In genomic region chr3R:22664274-22664673, dm6 we compare ENCODE assay signal across 1 fruit fly cellular context.
A peak's percentile ranks its signal among the peaks of the same experiment; 100 is the strongest.
TF ChIP-seq lines count a peak whose summit lies in the region.

No protein-coding gene starts in this region.

TF ChIP-seq in whole organism, embryonic, 481 proteins besides CTCF, POLR2A, EP300 and RAD21 (continued from another document and continues in another):
- TF ChIP-seq CG15696 (tag; optimal IDR thresholded peaks at IDR 0.05; lab: Kevin White, UChicago) = no peak
- no peak for TF ChIP-seq schlank (tag; optimal IDR thresholded peaks at IDR 0.05; lab: Kevin White, UChicago)
- no peak for TF ChIP-seq BtbVII (GFP tag; optimal IDR thresholded peaks at IDR 0.05; lab: Kevin White, UChicago)
- peak; percentile 24 for TF ChIP-seq CG10209 (GFP tag; optimal IDR thresholded peaks at IDR 0.05; lab: Kevin White, UChicago)
- TF ChIP-seq crc (GFP tag; optimal IDR thresholded peaks at IDR 0.05; lab: Kevin White, UChicago) = no peak
- peak in 1 of 2 experiments; percentile 61 for TF ChIP-seq dpn (GFP tag; optimal IDR thresholded peaks at IDR 0.05; lab: Kevin White, UChicago)
- TF ChIP-seq Gsc (GFP tag; IDR thresholded peaks at IDR 0.05; lab: Robert Waterston, UW) = no peak
- TF ChIP-seq grn (GFP tag; optimal IDR thresholded peaks at IDR 0.05; lab: Kevin White, UChicago) = no peak
- peak; percentile 15 for TF ChIP-seq Atf3 (GFP tag; optimal IDR thresholded peaks at IDR 0.05; lab: Kevin White, UChicago)
- TF ChIP-seq fd64A (GFP tag; optimal IDR thresholded peaks at IDR 0.05; lab: Kevin White, UChicago) = no peak
- TF ChIP-seq Blimp-1 (GFP tag; optimal IDR thresholded peaks at IDR 0.05; lab: Kevin White, UChicago) = peak; percentile 63
- no peak for TF ChIP-seq CG7928 (GFP tag; optimal IDR thresholded peaks at IDR 0.05; lab: Kevin White, UChicago)
- TF ChIP-seq CG7987 (GFP tag; optimal IDR thresholded peaks at IDR 0.05; lab: Kevin White, UChicago) = no peak
- TF ChIP-seq H15 (GFP tag; IDR thresholded peaks at IDR 0.05; lab: Robert Waterston, UW) = 0 out of 3 replicates have a peak, but pooled peaks have one; percentile 38
- no peak for TF ChIP-seq C15 (GFP tag; IDR thresholded peaks at IDR 0.05; lab: Robert Waterston, UW)
- TF ChIP-seq D19B (GFP tag; optimal IDR thresholded peaks at IDR 0.05; lab: Kevin White, UChicago) = no peak
- TF ChIP-seq Neu2 (GFP tag; optimal IDR thresholded peaks at IDR 0.05; lab: Kevin White, UChicago; ENCODE audit: borderline replicate concordance) = no peak
- TF ChIP-seq gce (GFP tag; IDR thresholded peaks at IDR 0.05; lab: Robert Waterston, UW) = no peak
- TF ChIP-seq CG8089 (GFP tag; optimal IDR thresholded peaks at IDR 0.05; lab: Kevin White, UChicago) = peak; percentile 22
- peak; percentile 38 for TF ChIP-seq CG17385 (GFP tag; optimal IDR thresholded peaks at IDR 0.05; lab: Kevin White, UChicago)
- no peak for TF ChIP-seq B-H1 (GFP tag; IDR thresholded peaks at IDR 0.05; lab: Robert Waterston, UW)
- peak; percentile 36; the same call in 1 of the 2 replicates for TF ChIP-seq CG3847 (GFP tag; IDR thresholded peaks at IDR 0.05; lab: Robert Waterston, UW)
- no peak for TF ChIP-seq CG15479 (GFP tag; optimal IDR thresholded peaks at IDR 0.05; lab: Kevin White, UChicago)
- no peak for TF ChIP-seq CG11723 (GFP tag; optimal IDR thresholded peaks at IDR 0.05; lab: Kevin White, UChicago)
- no peak for TF ChIP-seq tup (GFP tag; optimal IDR thresholded peaks at IDR 0.05; lab: Kevin White, UChicago)
- TF ChIP-seq ind (GFP tag; optimal IDR thresholded peaks at IDR 0.05; lab: Kevin White, UChicago) = peak; percentile 51
- TF ChIP-seq sisA (GFP tag; IDR thresholded peaks at IDR 0.05; lab: Robert Waterston, UW) = peak; percentile 62
- peak; percentile 48; the same call in 1 of the 2 replicates for TF ChIP-seq esg (GFP tag; conservative IDR thresholded peaks at IDR 0.05; lab: Robert Waterston, UW)
- no peak for TF ChIP-seq CG9797 (GFP tag; optimal IDR thresholded peaks at IDR 0.05; lab: Kevin White, UChicago)
- no peak for TF ChIP-seq CG1647 (GFP tag; optimal IDR thresholded peaks at IDR 0.05; lab: Kevin White, UChicago)
- TF ChIP-seq CkIIα-i1 (GFP tag; IDR thresholded peaks at IDR 0.05; lab: Robert Waterston, UW) = no peak
- TF ChIP-seq Mad (GFP tag; optimal IDR thresholded peaks at IDR 0.05; lab: Kevin White, UChicago) = no peak
- TF ChIP-seq hbn (GFP tag; IDR thresholded peaks at IDR 0.05; lab: Robert Waterston, UW; ENCODE audit: partially characterized antibody) = no peak
- no peak for TF ChIP-seq exex (tag; optimal IDR thresholded peaks at IDR 0.05; lab: Kevin White, UChicago)
- TF ChIP-seq Rfx (GFP tag; IDR thresholded peaks at IDR 0.05; lab: Robert Waterston, UW) = no peak; the same call in 1 of the 2 replicates
- 0 out of 2 replicates have a peak, but pooled peaks have one; percentile 17 for TF ChIP-seq al (GFP tag; IDR thresholded peaks at IDR 0.05; lab: Robert Waterston, UW)
- TF ChIP-seq CG18599 (GFP tag; optimal IDR thresholded peaks at IDR 0.05; lab: Kevin White, UChicago) = peak; percentile 47
- TF ChIP-seq CG12155 (GFP tag; optimal IDR thresholded peaks at IDR 0.05; lab: Kevin White, UChicago) = no peak
- no peak for TF ChIP-seq Sox100B (GFP tag; optimal IDR thresholded peaks at IDR 0.05; lab: Kevin White, UChicago)
- TF ChIP-seq CG10959 (GFP tag; IDR thresholded peaks at IDR 0.05; lab: Robert Waterston, UW) = 0 out of 2 replicates have a peak, but pooled peaks have one; percentile 43
- TF ChIP-seq grau (tag; optimal IDR thresholded peaks at IDR 0.05; lab: Kevin White, UChicago) = peak; percentile 35
- no peak for TF ChIP-seq p53 (GFP tag; optimal IDR thresholded peaks at IDR 0.05; lab: Kevin White, UChicago)
- no peak for TF ChIP-seq CG6854 (GFP tag; optimal IDR thresholded peaks at IDR 0.05; lab: Kevin White, UChicago)
- TF ChIP-seq bbx (GFP tag; IDR thresholded peaks at IDR 0.05; lab: Robert Waterston, UW; ENCODE audit: partially characterized antibody) = no peak
- TF ChIP-seq chinmo (GFP tag; IDR thresholded peaks at IDR 0.05; lab: Robert Waterston, UW; ENCODE audit: partially characterized antibody) = no peak
- TF ChIP-seq Doc2 (GFP tag; IDR thresholded peaks at IDR 0.05; lab: Robert Waterston, UW) = no peak
- TF ChIP-seq lab (GFP tag; optimal IDR thresholded peaks at IDR 0.05; lab: Kevin White, UChicago) = peak; percentile 41
- TF ChIP-seq CG31388 (GFP tag; optimal IDR thresholded peaks at IDR 0.05; lab: Kevin White, UChicago) = no peak
- TF ChIP-seq crol (GFP tag; IDR thresholded peaks at IDR 0.05; lab: Robert Waterston, UW) = no peak
- 0 out of 2 replicates have a peak, but pooled peaks have one; percentile 20 for TF ChIP-seq stc (GFP tag; IDR thresholded peaks at IDR 0.05; lab: Robert Waterston, UW)
- TF ChIP-seq eyg (GFP tag; optimal IDR thresholded peaks at IDR 0.05; lab: Kevin White, UChicago) = no peak
- TF ChIP-seq Six4 (GFP tag; optimal IDR thresholded peaks at IDR 0.05; lab: Kevin White, UChicago) = peak; percentile 10
- TF ChIP-seq CG12942 (GFP tag; optimal IDR thresholded peaks at IDR 0.05; lab: Kevin White, UChicago) = peak; percentile 52
- peak; percentile 32 for TF ChIP-seq NC2β (GFP tag; optimal IDR thresholded peaks at IDR 0.05; lab: Kevin White, UChicago)
- no peak for TF ChIP-seq run (tag; optimal IDR thresholded peaks at IDR 0.05; lab: Kevin White, UChicago)
- TF ChIP-seq CG12299 (tag; optimal IDR thresholded peaks at IDR 0.05; lab: Kevin White, UChicago) = no peak
- TF ChIP-seq pros (GFP tag; optimal IDR thresholded peaks at IDR 0.05; lab: Kevin White, UChicago) = no peak
- peak; percentile 43 for TF ChIP-seq fd96Cb (tag; optimal IDR thresholded peaks at IDR 0.05; lab: Kevin White, UChicago)
- no peak for TF ChIP-seq CG6175 (GFP tag; IDR thresholded peaks at IDR 0.05; lab: Robert Waterston, UW)
- no peak for TF ChIP-seq CG42726 (GFP tag; IDR thresholded peaks at IDR 0.05; lab: Robert Waterston, UW; ENCODE audit: partially characterized antibody)
- TF ChIP-seq Dp (GFP tag; optimal IDR thresholded peaks at IDR 0.05; lab: Kevin White, UChicago) = no peak
- TF ChIP-seq Elba2 (GFP tag; optimal IDR thresholded peaks at IDR 0.05; lab: Kevin White, UChicago) = no peak
- no peak for TF ChIP-seq bigmax (GFP tag; optimal IDR thresholded peaks at IDR 0.05; lab: Kevin White, UChicago)
- TF ChIP-seq CG1233 (GFP tag; optimal IDR thresholded peaks at IDR 0.05; lab: Kevin White, UChicago) = no peak
- TF ChIP-seq CG3995 (GFP tag; optimal IDR thresholded peaks at IDR 0.05; lab: Kevin White, UChicago) = no peak
- TF ChIP-seq CG5245 (GFP tag; optimal IDR thresholded peaks at IDR 0.05; lab: Kevin White, UChicago) = peak; percentile 51
- TF ChIP-seq HmgZ (tag; optimal IDR thresholded peaks at IDR 0.05; lab: Kevin White, UChicago) = no peak
- peak; percentile 4 for TF ChIP-seq Hr3 (GFP tag; optimal IDR thresholded peaks at IDR 0.05; lab: Kevin White, UChicago)
- no peak for TF ChIP-seq Dad (GFP tag; optimal IDR thresholded peaks at IDR 0.05; lab: Kevin White, UChicago)
- no peak for TF ChIP-seq abd-A (tag; optimal IDR thresholded peaks at IDR 0.05; lab: Kevin White, UChicago)
- no peak for TF ChIP-seq CG11247 (GFP tag; IDR thresholded peaks at IDR 0.05; lab: Robert Waterston, UW)
- TF ChIP-seq CG16863 (GFP tag; optimal IDR thresholded peaks at IDR 0.05; lab: Kevin White, UChicago) = peak; percentile 18
- TF ChIP-seq ems (GFP tag; optimal IDR thresholded peaks at IDR 0.05; lab: Kevin White, UChicago) = no peak
- TF ChIP-seq corto (GFP tag; optimal IDR thresholded peaks at IDR 0.05; lab: Kevin White, UChicago) = no peak
- TF ChIP-seq tll (GFP tag; optimal IDR thresholded peaks at IDR 0.05; lab: Kevin White, UChicago) = no peak
- TF ChIP-seq ttk (GFP tag; IDR thresholded peaks at IDR 0.05; lab: Robert Waterston, UW) = peak; percentile 47
- TF ChIP-seq CG1832 (GFP tag; optimal IDR thresholded peaks at IDR 0.05; lab: Kevin White, UChicago) = no peak
- peak; percentile 35 for TF ChIP-seq bcd (GFP tag; optimal IDR thresholded peaks at IDR 0.05; lab: Kevin White, UChicago)
- TF ChIP-seq lbe (GFP tag; optimal IDR thresholded peaks at IDR 0.05; lab: Kevin White, UChicago) = no peak
- TF ChIP-seq Hand (GFP tag; optimal IDR thresholded peaks at IDR 0.05; lab: Kevin White, UChicago) = no peak
- TF ChIP-seq CG15073 (GFP tag; optimal IDR thresholded peaks at IDR 0.05; lab: Kevin White, UChicago) = no peak
- no peak for TF ChIP-seq CG6765 (GFP tag; optimal IDR thresholded peaks at IDR 0.05; lab: Kevin White, UChicago)
- TF ChIP-seq sqz (GFP tag; optimal IDR thresholded peaks at IDR 0.05; lab: Kevin White, UChicago) = no peak
- TF ChIP-seq CG7372 (GFP tag; IDR thresholded peaks at IDR 0.05; lab: Robert Waterston, UW) = no peak
- TF ChIP-seq CG6689 (GFP tag; IDR thresholded peaks at IDR 0.05; lab: Robert Waterston, UW) = peak; percentile 57; the same call in 1 of the 2 replicates
- no peak for TF ChIP-seq Scr (GFP tag; IDR thresholded peaks at IDR 0.05; lab: Robert Waterston, UW; ENCODE audit: partially characterized antibody)
- no peak for TF ChIP-seq unc-4 (GFP tag; IDR thresholded peaks at IDR 0.05; lab: Robert Waterston, UW; ENCODE audit: partially characterized antibody)
- TF ChIP-seq Sry-β (GFP tag; optimal IDR thresholded peaks at IDR 0.05; lab: Kevin White, UChicago) = no peak
- TF ChIP-seq eve (GFP tag; optimal IDR thresholded peaks at IDR 0.05; lab: Kevin White, UChicago) = peak in 1 of 2 experiments; percentile 5
- no peak for TF ChIP-seq knrl (GFP tag; IDR thresholded peaks at IDR 0.05; lab: Robert Waterston, UW; ENCODE audit: partially characterized antibody)
- TF ChIP-seq CG12236 (GFP tag; optimal IDR thresholded peaks at IDR 0.05; lab: Kevin White, UChicago) = peak; percentile 37
- peak; percentile 0 for TF ChIP-seq CG14710 (tag; optimal IDR thresholded peaks at IDR 0.05; lab: Kevin White, UChicago)
- TF ChIP-seq dysf (GFP tag; IDR thresholded peaks at IDR 0.05; lab: Robert Waterston, UW) = peak; percentile 31; the same call in 1 of the 3 replicates
- 0 out of 3 replicates have a peak, but pooled peaks have one; percentile 31 for TF ChIP-seq sr (GFP tag; IDR thresholded peaks at IDR 0.05; lab: Robert Waterston, UW)
- TF ChIP-seq sens-2 (GFP tag; IDR thresholded peaks at IDR 0.05; lab: Robert Waterston, UW) = peak; percentile 27; the same call in 1 of the 2 replicates
- TF ChIP-seq NfI (GFP tag; optimal IDR thresholded peaks at IDR 0.05; lab: Kevin White, UChicago) = peak; percentile 29
- no peak for TF ChIP-seq sima (GFP tag; optimal IDR thresholded peaks at IDR 0.05; lab: Kevin White, UChicago)
- no peak for TF ChIP-seq gro (GFP tag; optimal IDR thresholded peaks at IDR 0.05; lab: Kevin White, UChicago)
- TF ChIP-seq CG15269 (tag; optimal IDR thresholded peaks at IDR 0.05; lab: Kevin White, UChicago) = peak; percentile 21
- no peak for TF ChIP-seq crp (GFP tag; optimal IDR thresholded peaks at IDR 0.05; lab: Kevin White, UChicago)
- TF ChIP-seq CG8765 (GFP tag; IDR thresholded peaks at IDR 0.05; lab: Robert Waterston, UW) = no peak
- no peak for TF ChIP-seq disco-r (GFP tag; optimal IDR thresholded peaks at IDR 0.05; lab: Kevin White, UChicago)
- TF ChIP-seq NK7.1 (GFP tag; optimal IDR thresholded peaks at IDR 0.05; lab: Kevin White, UChicago) = no peak
- TF ChIP-seq CG10366 (GFP tag; IDR thresholded peaks at IDR 0.05; lab: Robert Waterston, UW) = peak; percentile 59
- TF ChIP-seq slbo (GFP tag; IDR thresholded peaks at IDR 0.05; lab: Robert Waterston, UW) = peak; percentile 76
- TF ChIP-seq CG9437 (GFP tag; optimal IDR thresholded peaks at IDR 0.05; lab: Kevin White, UChicago) = no peak
- TF ChIP-seq CG14014 (GFP tag; IDR thresholded peaks at IDR 0.05; lab: Robert Waterston, UW) = 0 out of 2 replicates have a peak, but pooled peaks have one; percentile 52
- peak; percentile 11 to 52 for TF ChIP-seq chif (GFP tag; optimal IDR thresholded peaks at IDR 0.05; lab: Kevin White, UChicago)
- peak; percentile 48 for TF ChIP-seq az2 (GFP tag; optimal IDR thresholded peaks at IDR 0.05; lab: Kevin White, UChicago)
- no peak for TF ChIP-seq CG2202 (tag; optimal IDR thresholded peaks at IDR 0.05; lab: Kevin White, UChicago)
- no peak for TF ChIP-seq pho (GFP tag; optimal IDR thresholded peaks at IDR 0.05; lab: Kevin White, UChicago)
- no peak for TF ChIP-seq CG18476 (GFP tag; optimal IDR thresholded peaks at IDR 0.05; lab: Kevin White, UChicago)
- TF ChIP-seq Drgx (GFP tag; IDR thresholded peaks at IDR 0.05; lab: Robert Waterston, UW) = peak; percentile 79
- TF ChIP-seq CG2712 (tag; optimal IDR thresholded peaks at IDR 0.05; lab: Kevin White, UChicago) = peak; percentile 45
- TF ChIP-seq Pdp1 (GFP tag; optimal IDR thresholded peaks at IDR 0.05; lab: Kevin White, UChicago) = peak; percentile 17 to 35
- peak; percentile 31 for TF ChIP-seq CG12219 (GFP tag; optimal IDR thresholded peaks at IDR 0.05; lab: Kevin White, UChicago)
- TF ChIP-seq HLHmδ (GFP tag; optimal IDR thresholded peaks at IDR 0.05; lab: Kevin White, UChicago) = no peak
- peak; percentile 52 for TF ChIP-seq vvl (GFP tag; IDR thresholded peaks at IDR 0.05; lab: Robert Waterston, UW)
- TF ChIP-seq Gug (GFP tag; IDR thresholded peaks at IDR 0.05; lab: Robert Waterston, UW) = peak; percentile 62; the same call in 3 of the 4 replicates
- TF ChIP-seq CoRest (tag; optimal IDR thresholded peaks at IDR 0.05; lab: Kevin White, UChicago) = peak; percentile 19
- no peak for TF ChIP-seq gfzf (GFP tag; optimal IDR thresholded peaks at IDR 0.05; lab: Kevin White, UChicago)
- 0 out of 2 replicates have a peak, but pooled peaks have one; percentile 27 for TF ChIP-seq wdn (GFP tag; IDR thresholded peaks at IDR 0.05; lab: Robert Waterston, UW)
- no peak for TF ChIP-seq CHES-1-like (GFP tag; optimal IDR thresholded peaks at IDR 0.05; lab: Kevin White, UChicago)
- TF ChIP-seq Asciz (GFP tag; optimal IDR thresholded peaks at IDR 0.05; lab: Kevin White, UChicago) = no peak
- TF ChIP-seq CG10543 (GFP tag; optimal IDR thresholded peaks at IDR 0.05; lab: Kevin White, UChicago) = no peak
- no peak for TF ChIP-seq Bgb (GFP tag; IDR thresholded peaks at IDR 0.05; lab: Robert Waterston, UW; ENCODE audit: partially characterized antibody)
- no peak for TF ChIP-seq CG10654 (GFP tag; optimal IDR thresholded peaks at IDR 0.05; lab: Kevin White, UChicago)
- TF ChIP-seq CG4328 (GFP tag; optimal IDR thresholded peaks at IDR 0.05; lab: Kevin White, UChicago) = no peak
- no peak for TF ChIP-seq CG4617 (GFP tag; optimal IDR thresholded peaks at IDR 0.05; lab: Kevin White, UChicago; ENCODE audit: borderline replicate concordance)
- TF ChIP-seq CG11560 (tag; IDR thresholded peaks at IDR 0.05; lab: Robert Waterston, UW) = 0 out of 3 replicates have a peak, but pooled peaks have one; percentile 32
- TF ChIP-seq onecut (GFP tag; IDR thresholded peaks at IDR 0.05; lab: Robert Waterston, UW) = peak; percentile 26; the same call in 1 of the 2 replicates
- no peak for TF ChIP-seq CG10274 (GFP tag; optimal IDR thresholded peaks at IDR 0.05; lab: Kevin White, UChicago)
